Fruit fly (Drosophila melanogaster): ENCODE results near the gene CG31431.

dm6 chr3R:21823076-21823475, 47.4 kb upstream of the CG31431 start:
- TF ChIP-seq Ets98B (GFP tag; IDR thresholded peaks at IDR 0.05): no peak
- TF ChIP-seq CG12605 (GFP tag; IDR thresholded peaks at IDR 0.05): no peak
- no peak for TF ChIP-seq CG32121 (GFP tag; IDR thresholded peaks at IDR 0.05)
- no peak for TF ChIP-seq fd96Ca (GFP tag; IDR thresholded peaks at IDR 0.05)
